Worm (Caenorhabditis elegans) whole organism, L2 larva: ENCODE results near the gene T05A7.6.

Source experiments
- R02D3.7 ChIP-seq: fragments of 150-350 bp; optimal IDR thresholded peaks from 2 replicates; lab custom pipeline; 2014; ENCODE audit warnings: missing biosample characterization, missing genetic modification characterization
- ZK546.5 ChIP-seq: sonication (generic microtip); optimal IDR thresholded peaks from 2 replicates; lab custom pipeline; 2017; ENCODE audit warnings: missing biosample characterization, missing genetic modification characterization
- ceh-82 ChIP-seq: fragments of 150-350 bp; optimal IDR thresholded peaks from 2 replicates; lab custom pipeline; 2014; ENCODE audit warnings: missing biosample characterization, missing genetic modification characterization
- egl-27 ChIP-seq: sonication (generic microtip); optimal IDR thresholded peaks from 3 replicates; lab custom pipeline; 2017; ENCODE audit warnings: missing biosample characterization, missing genetic modification reagents, missing genetic modification characterization
- mdl-1 ChIP-seq, 2 experiments: fragments of 150-350 bp in 1 of 2; sonication (generic microtip) in 1 of 2; optimal IDR thresholded peaks; 2 replicates each; lab custom pipeline; 2017; ENCODE audit warnings: missing biosample characterization in 2 of 2, missing genetic modification characterization in 2 of 2
- nhr-10 ChIP-seq: sonication (generic microtip); optimal IDR thresholded peaks from 2 replicates; lab custom pipeline; 2017; ENCODE audit warnings: missing biosample characterization, missing genetic modification characterization
- nhr-11 ChIP-seq: fragments of 150-350 bp; optimal IDR thresholded peaks from 2 replicates; lab custom pipeline; 2014; ENCODE audit warnings: missing biosample characterization, missing genetic modification characterization
- nhr-12 ChIP-seq: fragments of 150-350 bp; optimal IDR thresholded peaks from 2 replicates; lab custom pipeline; 2014; ENCODE audit warnings: missing biosample characterization, missing genetic modification characterization
- sem-4 ChIP-seq: fragments of 150-350 bp; optimal IDR thresholded peaks from 2 replicates; lab custom pipeline; 2014; ENCODE audit warnings: missing biosample characterization, missing genetic modification reagents, missing genetic modification characterization
- skn-1 ChIP-seq: sonication (generic microtip); optimal IDR thresholded peaks from 2 replicates; lab custom pipeline; 2017; ENCODE audit warnings: missing biosample characterization, missing genetic modification characterization
- snpc-4 ChIP-seq: fragments of 150-350 bp; optimal IDR thresholded peaks from 2 replicates; lab custom pipeline; 2014; ENCODE audit warnings: missing biosample characterization, missing genetic modification characterization
- unc-62 ChIP-seq: fragments of 150-350 bp; optimal IDR thresholded peaks from 2 replicates; lab custom pipeline; 2014; ENCODE audit warnings: missing biosample characterization, missing genetic modification reagents, missing genetic modification characterization
- ztf-11 ChIP-seq: sonication (generic microtip); optimal IDR thresholded peaks from 2 replicates; lab custom pipeline; 2017; ENCODE audit warnings: missing biosample characterization, missing genetic modification characterization
- ztf-4 ChIP-seq: fragments of 150-350 bp; optimal IDR thresholded peaks from 2 replicates; lab custom pipeline; 2014; ENCODE audit warnings: missing biosample characterization, missing genetic modification characterization

DNA sequence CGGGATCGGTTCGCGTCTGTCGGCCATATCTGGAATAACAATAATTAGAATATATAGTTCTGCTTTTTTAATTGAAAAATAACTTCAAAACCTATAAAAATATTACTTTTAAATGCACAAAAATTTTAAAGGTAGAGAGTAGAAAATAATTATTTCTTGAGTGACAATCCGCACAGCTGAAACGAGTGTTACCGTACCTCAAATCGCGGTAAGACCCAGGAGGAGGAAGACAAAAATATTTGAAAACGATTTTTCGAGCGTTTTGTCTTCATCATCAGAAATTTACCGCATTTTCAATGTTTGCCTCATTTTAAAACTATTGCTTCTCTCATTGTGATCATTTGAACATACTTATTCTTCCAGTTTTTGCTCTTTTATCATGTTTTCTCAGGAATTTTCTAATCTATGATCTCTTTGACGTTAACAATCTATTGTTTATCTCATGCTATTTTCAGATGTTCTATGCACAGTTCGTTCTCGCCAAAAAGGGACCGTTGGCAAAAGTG is 26.7 kb upstream of the T05A7.6 start, which contains the start of the genes rpn-5 and scc-1:
- TF ChIP-seq egl-27 (peak; percentile 33), ztf-11 (no peak), snpc-4 (peak; percentile 47), mdl-1 (tag; optimal IDR thresholded peaks at IDR 0.05; lab: Kevin White, UChicago) (no peak), sem-4 (tag; lab: Kevin White, UChicago) (peak; percentile 4), ZK546.5 (peak; percentile 48), ztf-4 (tag; lab: Kevin White, UChicago) (no peak), unc-62 (GFP tag; lab: Kevin White, UChicago) (no peak), skn-1 (peak; percentile 98), nhr-10 (tag; lab: Kevin White, UChicago) (no peak), nhr-11 (no peak), R02D3.7 (tag; lab: Kevin White, UChicago) (peak; percentile 20), ceh-82 (tag; lab: Kevin White, UChicago) (no peak), nhr-12 (tag; lab: Kevin White, UChicago) (no peak)
